Worm (Caenorhabditis elegans) whole organism, mixed stage, embryonic: ENCODE measurements around the gene col-9.

Experiments used
- M03D4.4 ChIP-seq: sonication (generic microtip); optimal IDR thresholded peaks from 2 replicates; lab custom pipeline; 2017; ENCODE audit warnings: mild to moderate bottlenecking, missing genetic modification characterization, missing compliant biosample characterization
- elt-3 ChIP-seq: fragments of 150-350 bp; optimal IDR thresholded peaks from 2 replicates; lab custom pipeline; 2014; ENCODE audit warnings: missing biosample characterization, missing genetic modification characterization
- ham-2 ChIP-seq: fragments of 200-800 bp; sonication (Bioruptor generic); optimal IDR thresholded peaks from 2 replicates; lab custom pipeline; 2018; ENCODE audit warnings: mild to moderate bottlenecking, missing genetic modification characterization, missing compliant biosample characterization
- hlh-1 ChIP-seq: fragments of 150-350 bp; optimal IDR thresholded peaks from 2 replicates; lab custom pipeline; 2014; ENCODE audit warnings: missing biosample characterization, missing genetic modification reagents, missing genetic modification characterization
- mls-2 ChIP-seq: sonication (generic microtip); optimal IDR thresholded peaks from 2 replicates; lab custom pipeline; 2016; ENCODE audit warnings: mild to moderate bottlenecking, missing genetic modification characterization, moderate library complexity, missing compliant biosample characterization
- nhr-12 ChIP-seq: fragments of 150-350 bp; optimal IDR thresholded peaks from 2 replicates; lab custom pipeline; 2014; ENCODE audit warnings: missing biosample characterization, missing genetic modification characterization
- nhr-2 ChIP-seq: fragments of 150-350 bp; optimal IDR thresholded peaks from 2 replicates; lab custom pipeline; 2014; ENCODE audit warnings: missing biosample characterization, missing genetic modification characterization
- nhr-28 ChIP-seq: fragments of 150-350 bp; optimal IDR thresholded peaks from 2 replicates; lab custom pipeline; 2014; ENCODE audit warnings: missing biosample characterization, missing genetic modification characterization
- pha-4 ChIP-seq: fragments of 150-350 bp; optimal IDR thresholded peaks from 2 replicates; lab custom pipeline; 2018; ENCODE audit warnings: missing biosample characterization, missing genetic modification reagents, missing genetic modification characterization
- unc-120 ChIP-seq: sonication (generic microtip); optimal IDR thresholded peaks from 2 replicates; lab custom pipeline; 2017; ENCODE audit warnings: missing genetic modification characterization, missing compliant biosample characterization; ENCODE audit not compliant: poor library complexity, severe bottlenecking
- unc-62 ChIP-seq: fragments of 150-350 bp; optimal IDR thresholded peaks from 2 replicates; lab custom pipeline; 2014; ENCODE audit warnings: missing biosample characterization, missing genetic modification reagents, missing genetic modification characterization
- ztf-11 ChIP-seq: fragments of 150-350 bp; optimal IDR thresholded peaks from 2 replicates; lab custom pipeline; 2014; ENCODE audit warnings: missing biosample characterization, missing genetic modification characterization

DNA sequence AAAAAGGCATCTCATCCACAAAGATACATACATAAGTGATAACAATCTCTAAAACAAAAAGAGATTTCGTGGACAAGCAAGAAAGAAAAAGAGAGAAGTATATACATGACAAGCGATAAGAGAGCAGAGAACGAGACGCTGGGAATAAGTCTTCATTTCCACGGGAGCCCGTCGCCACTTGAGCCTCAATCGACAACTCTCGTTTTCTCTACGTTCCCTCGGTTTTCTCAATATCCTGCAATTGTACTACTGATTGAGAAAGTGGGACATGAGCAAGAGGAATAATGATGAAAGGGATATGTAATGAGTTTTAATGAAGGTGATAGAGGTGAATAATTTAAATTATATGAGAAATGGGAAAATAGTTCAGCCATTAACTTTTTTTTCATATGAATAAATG is 47.7 kb downstream of the col-9 start:
- TF ChIP-seq nhr-2 (tag; lab: Kevin White, UChicago) (no peak), M03D4.4 (tag; lab: Kevin White, UChicago) (no peak), ztf-11 (tag; lab: Kevin White, UChicago) (no peak), elt-3 (tag; lab: Kevin White, UChicago) (no peak), hlh-1 (tag; lab: Kevin White, UChicago) (peak; percentile 7), ham-2 (GFP tag; lab: Kevin White, UChicago) (no peak), nhr-28 (tag; lab: Kevin White, UChicago) (no peak), unc-120 (tag; lab: Kevin White, UChicago) (peak; percentile 43), nhr-12 (tag; lab: Kevin White, UChicago) (no peak), mls-2 (tag; lab: Kevin White, UChicago) (no peak), unc-62 (GFP tag; lab: Kevin White, UChicago) (peak; percentile 45), pha-4 (no peak)
